Fruit fly (Drosophila melanogaster) whole organism, embryonic: Measurements from ENCODE around the gene Prosbeta2R2.

ENCODE experiments used
- B-H2 ChIP-seq: fragments of 200-800 bp; sonication (Bioruptor generic); optimal IDR thresholded peaks from 2 replicates; lab custom pipeline; 2018; ENCODE audit warnings: missing biosample characterization, mild to moderate bottlenecking, missing genetic modification characterization
- CG9876 ChIP-seq: fragments of 200-800 bp; sonication (Bioruptor generic); optimal IDR thresholded peaks from 2 replicates; lab custom pipeline; 2016; ENCODE audit warnings: missing biosample characterization, missing genetic modification characterization
- vvl ChIP-seq: fragments of 200-800 bp; sonication (Bioruptor generic); IDR thresholded peaks from 2 replicates; pipeline ENCODE4 v1.3.6; 2022; ENCODE audit warnings: missing biosample characterization, missing genetic modification characterization

DNA sequence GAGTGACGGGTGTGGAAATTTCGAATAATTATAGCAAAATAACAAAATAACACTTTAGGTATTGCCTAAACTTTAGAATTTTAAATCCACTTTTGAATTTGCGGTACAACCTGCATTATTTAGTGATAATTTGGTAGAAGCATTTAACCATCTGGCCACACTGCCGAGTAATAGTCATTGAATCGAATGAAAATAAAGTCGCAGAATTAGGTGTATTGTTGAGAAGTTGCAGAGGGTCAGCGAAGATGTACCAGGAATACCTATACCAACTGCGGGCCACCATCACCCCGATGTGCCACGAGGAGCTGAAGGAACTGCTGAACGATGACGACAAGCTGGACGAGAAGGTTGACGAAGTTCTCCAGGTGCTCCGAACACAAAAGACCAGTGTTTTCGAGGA, 6.7 kb upstream of the Prosbeta2R2 start, which contains the start of gene Vps37B:
- TF ChIP-seq CG9876 (GFP tag; lab: Kevin White, UChicago) (no peak), B-H2 (GFP tag; lab: Kevin White, UChicago) (no peak), vvl (GFP tag; lab: Robert Waterston, UW) (no peak)
